Fruit fly (Drosophila melanogaster) whole organism, embryonic: ENCODE measurements around the gene mRpL28.

Source experiments
- CG11456 ChIP-seq: fragments of 200-800 bp; sonication (Bioruptor generic); IDR thresholded peaks from 3 replicates; pipeline ENCODE4 v1.3.6; 2022; ENCODE audit warnings: missing biosample characterization, missing genetic modification characterization
- CG13287 ChIP-seq: fragments of 200-800 bp; sonication (Bioruptor generic); IDR thresholded peaks from 2 replicates; pipeline ENCODE4 v1.3.6; 2022; ENCODE audit warnings: missing biosample characterization, missing genetic modification characterization; ENCODE audit not compliant: partially characterized antibody
- CG17186 ChIP-seq: fragments of 200-800 bp; sonication (Bioruptor generic); optimal IDR thresholded peaks from 3 replicates; lab custom pipeline; 2017; ENCODE audit warnings: missing biosample characterization, missing genetic modification reagents, missing genetic modification characterization
- CG6854 ChIP-seq: fragments of 200-800 bp; sonication (Bioruptor generic); optimal IDR thresholded peaks from 3 replicates; lab custom pipeline; 2017; ENCODE audit warnings: missing biosample characterization, mild to moderate bottlenecking, missing genetic modification characterization
- CTCF ChIP-seq: fragments of 200-800 bp; sonication (Bioruptor generic); optimal IDR thresholded peaks from 2 replicates; lab custom pipeline; 2017; ENCODE audit warnings: missing biosample characterization, mild to moderate bottlenecking, missing genetic modification characterization, moderate library complexity
- Dref ChIP-seq: fragments of 200-800 bp; sonication (Bioruptor generic); IDR thresholded peaks from 2 replicates; pipeline ENCODE4 v1.3.6; 2022; ENCODE audit warnings: missing biosample characterization, missing genetic modification characterization
- Jarid2 ChIP-seq: fragments of 200-800 bp; sonication (Bioruptor generic); optimal IDR thresholded peaks from 3 replicates; lab custom pipeline; 2017; ENCODE audit warnings: mild to moderate bottlenecking, missing biosample characterization, missing genetic modification reagents, missing genetic modification characterization
- Rx ChIP-seq: fragments of 200-800 bp; sonication (Bioruptor generic); IDR thresholded peaks from 2 replicates; pipeline ENCODE4 v1.3.6; 2022; ENCODE audit warnings: missing biosample characterization, missing genetic modification characterization
- dysf ChIP-seq: fragments of 200-800 bp; sonication (Bioruptor generic); IDR thresholded peaks from 3 replicates; pipeline ENCODE4 v1.3.6; 2022; ENCODE audit warnings: missing biosample characterization, missing genetic modification characterization
- fd102C ChIP-seq: fragments of 200-800 bp; sonication (Bioruptor generic); optimal IDR thresholded peaks from 2 replicates; lab custom pipeline; 2018; ENCODE audit warnings: missing biosample characterization, mild to moderate bottlenecking, missing genetic modification characterization, moderate library complexity
- nerfin-1 ChIP-seq: fragments of 200-800 bp; sonication (Bioruptor generic); optimal IDR thresholded peaks from 3 replicates; lab custom pipeline; 2019; ENCODE audit warnings: missing biosample characterization, mild to moderate bottlenecking, missing genetic modification characterization, moderate library complexity
- pan ChIP-seq, 4 experiments: fragments of >200 bp in 3 of 4; fragments of 200-800 bp in 1 of 4; sonication (Bioruptor generic) in 1 of 4; optimal IDR thresholded peaks in 3 of 4; IDR thresholded peaks in 1 of 4; 2 replicates each; pipeline versions ENCODE4 v1.3.6 to Lab custom; 2017 to 2022; ENCODE audit warnings: missing biosample characterization in 2 of 4, missing genetic modification characterization in 2 of 4, mixed read lengths in 1 of 4
- salm ChIP-seq: fragments of 200-800 bp; sonication (Bioruptor generic); optimal IDR thresholded peaks from 2 replicates; lab custom pipeline; 2018; ENCODE audit warnings: missing biosample characterization, mild to moderate bottlenecking, missing genetic modification characterization
- sob ChIP-seq: fragments of 200-800 bp; sonication (Bioruptor generic); IDR thresholded peaks from 2 replicates; pipeline ENCODE4 v1.3.6; 2022; ENCODE audit warnings: missing biosample characterization, missing genetic modification characterization

- TF ChIP-seq CG13287 (GFP tag; lab: Robert Waterston, UW) (no peak), sob (GFP tag; lab: Robert Waterston, UW) (no peak), salm (tag; lab: Kevin White, UChicago) (no peak), nerfin-1 (tag; lab: Kevin White, UChicago) (no peak), CTCF (GFP tag; lab: Kevin White, UChicago) (no peak), CG17186 (GFP tag; lab: Kevin White, UChicago) (no peak), Jarid2 (GFP tag; lab: Kevin White, UChicago) (no peak), Rx (GFP tag; lab: Robert Waterston, UW) (no peak), pan (optimal IDR thresholded peaks at IDR 0.05; lab: Kevin White, UChicago) (no peak), pan (GFP tag; optimal IDR thresholded peaks at IDR 0.05 in 1 of 2, IDR thresholded peaks at IDR 0.05 in 1 of 2) (no peak), dysf (GFP tag; lab: Robert Waterston, UW) (no peak), CG6854 (GFP tag; lab: Kevin White, UChicago) (no peak), CG11456 (GFP tag; lab: Robert Waterston, UW) (no peak), fd102C (GFP tag; lab: Kevin White, UChicago) (no peak), Dref (GFP tag; lab: Robert Waterston, UW) (no peak)
Observed at dm6 chr2L:5002711-5003402, 29.1 kb downstream of the mRpL28 start.
